Worm (Caenorhabditis elegans): ENCODE results near the gene col-169.

ce11 chrX:6280998-6281397 lies 48.0 kb upstream of the col-169 start:
- no peak for TF ChIP-seq rnt-1 (tag; optimal IDR thresholded peaks at IDR 0.05)
- no peak for TF ChIP-seq nhr-237 (tag; optimal IDR thresholded peaks at IDR 0.05)
- TF ChIP-seq unc-62 (GFP tag; optimal IDR thresholded peaks at IDR 0.05): no peak
- TF ChIP-seq irx-1 (tag; optimal IDR thresholded peaks at IDR 0.05): no peak
- no peak for TF ChIP-seq mep-1 (tag; optimal IDR thresholded peaks at IDR 0.05)
- TF ChIP-seq elt-3 (tag; optimal IDR thresholded peaks at IDR 0.05): peak in 1 of 6 experiments; percentile 53
- TF ChIP-seq snpc-4 (tag; optimal IDR thresholded peaks at IDR 0.05): no peak
- TF ChIP-seq nhr-11 (tag; optimal IDR thresholded peaks at IDR 0.05): no peak
- peak; percentile 79 for TF ChIP-seq ama-1 (optimal IDR thresholded peaks at IDR 0.05)
- no peak for TF ChIP-seq egl-27 (tag; optimal IDR thresholded peaks at IDR 0.05)
- no peak for TF ChIP-seq zag-1 (tag; optimal IDR thresholded peaks at IDR 0.05)

Measured in whole organism, L1 larva.